Fruit fly (Drosophila melanogaster) whole organism, wandering third instar larva: Measurements from ENCODE around the gene wkd.

ENCODE experiments used
- Abd-B ChIP-seq: fragments of >200 bp; optimal IDR thresholded peaks from 2 replicates; lab custom pipeline; 2017; ENCODE audit warnings: missing biosample characterization, missing genetic modification characterization
- CG32264 ChIP-seq: fragments of 200-800 bp; sonication (Bioruptor generic); optimal IDR thresholded peaks from 2 replicates; lab custom pipeline; 2016; ENCODE audit warnings: missing biosample characterization, missing genetic modification characterization
- CG9705 ChIP-seq: fragments of 200-800 bp; sonication (Bioruptor generic); optimal IDR thresholded peaks from 2 replicates; lab custom pipeline; 2018; ENCODE audit warnings: missing biosample characterization, mild to moderate bottlenecking, missing genetic modification characterization
- Dfd ChIP-seq: fragments of >200 bp; optimal IDR thresholded peaks from 2 replicates; lab custom pipeline; 2017; ENCODE audit warnings: missing biosample characterization, missing genetic modification characterization
- Dif ChIP-seq: fragments of 200-275, 200-300 bp; sonication (Bioruptor generic); optimal IDR thresholded peaks from 2 replicates; lab custom pipeline; 2018; ENCODE audit warnings: missing biosample characterization, missing genetic modification characterization; ENCODE audit not compliant: partially characterized antibody
- OdsH ChIP-seq: fragments of 200-800 bp; sonication (Bioruptor generic); optimal IDR thresholded peaks from 2 replicates; lab custom pipeline; 2016; ENCODE audit warnings: missing biosample characterization, mild to moderate bottlenecking, missing genetic modification characterization
- Rel ChIP-seq, 2 experiments: fragments of 200-800 bp; sonication (Bioruptor generic) in 1 of 2; optimal IDR thresholded peaks; 2 replicates in 1 of 2; 3 replicates in 1 of 2; lab custom pipeline; 2016 to 2019; ENCODE audit warnings: mild to moderate bottlenecking in 2 of 2, missing biosample characterization in 2 of 2, missing genetic modification characterization in 2 of 2, moderate library complexity in 1 of 2
- Sp1 ChIP-seq: fragments of 200-800 bp; sonication (Bioruptor generic); optimal IDR thresholded peaks from 3 replicates; lab custom pipeline; 2019; ENCODE audit warnings: missing biosample characterization, mild to moderate bottlenecking, missing genetic modification characterization, moderate library complexity
- h ChIP-seq: fragments of 200-800 bp; sonication (Bioruptor generic); optimal IDR thresholded peaks from 3 replicates; lab custom pipeline; 2016; ENCODE audit warnings: missing biosample characterization, mild to moderate bottlenecking, missing genetic modification characterization
- pan ChIP-seq: fragments of >200 bp; optimal IDR thresholded peaks from 2 replicates; lab custom pipeline; 2017
- psq ChIP-seq: fragments of 200-800 bp; sonication (Bioruptor generic); optimal IDR thresholded peaks from 3 replicates; lab custom pipeline; 2017; ENCODE audit warnings: missing biosample characterization, mild to moderate bottlenecking, missing genetic modification characterization, moderate library complexity
- sage ChIP-seq: fragments of 200-800 bp; sonication (Bioruptor generic); optimal IDR thresholded peaks from 2 replicates; lab custom pipeline; 2016; ENCODE audit warnings: missing biosample characterization, mild to moderate bottlenecking, missing genetic modification characterization
- usp ChIP-seq: fragments of >200 bp; optimal IDR thresholded peaks from 2 replicates; lab custom pipeline; 2017; ENCODE audit warnings: missing biosample characterization, missing genetic modification characterization
- woc ChIP-seq: sonication (Bioruptor generic); optimal IDR thresholded peaks from 2 replicates; lab custom pipeline; 2016; ENCODE audit warnings: missing biosample characterization, mild to moderate bottlenecking, missing genetic modification characterization

DNA sequence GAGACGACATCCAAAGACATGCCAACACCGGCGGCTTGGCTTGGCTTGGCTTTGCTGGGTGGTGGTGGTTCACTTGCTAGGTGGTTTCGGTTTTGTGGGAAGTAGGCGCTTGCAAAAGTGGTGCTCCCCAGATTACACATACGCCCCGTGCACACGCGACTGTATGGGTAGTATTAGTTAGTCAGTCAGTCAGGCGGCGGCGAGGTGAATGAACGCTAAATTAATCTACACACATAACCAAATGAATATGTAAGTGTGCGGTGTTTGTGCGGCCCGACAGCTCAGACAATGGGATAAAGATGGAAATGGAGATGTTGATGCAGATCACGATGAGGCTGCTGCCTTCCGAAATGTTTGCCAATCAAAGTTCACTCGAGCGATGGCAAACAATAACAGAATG is 21.8 kb downstream of the wkd start:
- TF ChIP-seq pan (no peak), psq (GFP tag; lab: Kevin White, UChicago) (no peak), h (GFP tag; lab: Kevin White, UChicago) (no peak), CG9705 (no peak), Dif (GFP tag; lab: Kevin White, UChicago) (no peak), Abd-B (no peak), sage (GFP tag; lab: Kevin White, UChicago) (no peak), Rel (GFP tag; optimal IDR thresholded peaks at IDR 0.05; lab: Kevin White, UChicago) (no peak), Rel (tag; optimal IDR thresholded peaks at IDR 0.05; lab: Kevin White, UChicago) (no peak), Dfd (GFP tag; lab: Kevin White, UChicago) (no peak), CG32264 (GFP tag; lab: Kevin White, UChicago) (no peak), woc (GFP tag; lab: Kevin White, UChicago) (no peak), OdsH (GFP tag; lab: Kevin White, UChicago) (no peak), Sp1 (GFP tag; lab: Kevin White, UChicago) (no peak), usp (GFP tag; lab: Kevin White, UChicago) (no peak)
